Fruit fly (Drosophila melanogaster): Measurements from ENCODE around the gene CG15403.
"Not testable (repeated sequence)": the region's sequence is repeated elsewhere in the genome, so short reads cannot be mapped to it uniquely, and the experiment has no call there.

Gene CG15403

dm6 chr2L:3152696-3153613 is 24.5 kb downstream of the CG15403 start:
- TF ChIP-seq noc (tag; optimal IDR thresholded peaks at IDR 0.05) = peak; percentile 16

- no peak for TF ChIP-seq noc (tag; optimal IDR thresholded peaks at IDR 0.05)
Observed at dm6 chr2L:3154749-3155148, 26.3 kb downstream of the CG15403 start.

dm6 chr2L:3155804-3156203 is 27.4 kb downstream of the CG15403 start:
- no peak for TF ChIP-seq noc (tag; optimal IDR thresholded peaks at IDR 0.05)

DNA sequence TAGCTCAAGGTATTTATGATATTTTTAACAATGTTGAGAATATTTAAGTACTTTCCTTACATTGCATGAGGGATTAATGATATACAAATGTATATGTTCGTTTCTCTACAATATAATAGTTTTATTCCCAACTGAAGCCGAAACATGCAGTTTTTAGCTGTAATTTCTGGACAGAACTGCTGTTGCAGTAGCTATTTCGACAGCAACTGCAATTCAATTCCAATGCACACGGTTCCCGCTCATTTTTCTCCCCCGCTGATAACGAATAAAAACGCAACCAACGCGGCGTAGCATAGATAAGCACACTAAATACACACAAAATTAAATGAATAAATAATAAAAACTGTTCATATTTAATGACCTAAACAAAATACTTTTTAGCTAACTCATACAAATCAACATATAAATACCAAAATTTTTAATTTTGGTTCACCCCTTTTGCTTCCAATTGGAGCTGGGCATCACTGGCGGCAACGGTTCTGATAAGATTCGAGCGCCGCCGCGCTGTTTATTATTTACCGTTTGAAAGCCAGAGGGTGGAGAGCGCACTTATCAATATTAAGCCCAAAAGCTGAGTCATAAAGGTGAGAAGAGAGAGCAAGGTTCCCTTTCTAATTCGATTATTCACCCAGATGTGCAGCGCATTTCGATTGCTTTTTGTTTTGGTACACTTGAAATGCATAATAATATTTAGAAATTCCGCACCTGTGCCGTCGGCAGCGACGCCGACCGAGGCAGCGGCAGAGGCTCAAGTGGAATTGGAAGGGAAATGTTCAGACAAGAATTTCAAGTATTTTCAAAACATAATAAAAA is 30.0 kb downstream of the CG15403 start:
- no peak for TF ChIP-seq noc (tag; optimal IDR thresholded peaks at IDR 0.05)

DNA sequence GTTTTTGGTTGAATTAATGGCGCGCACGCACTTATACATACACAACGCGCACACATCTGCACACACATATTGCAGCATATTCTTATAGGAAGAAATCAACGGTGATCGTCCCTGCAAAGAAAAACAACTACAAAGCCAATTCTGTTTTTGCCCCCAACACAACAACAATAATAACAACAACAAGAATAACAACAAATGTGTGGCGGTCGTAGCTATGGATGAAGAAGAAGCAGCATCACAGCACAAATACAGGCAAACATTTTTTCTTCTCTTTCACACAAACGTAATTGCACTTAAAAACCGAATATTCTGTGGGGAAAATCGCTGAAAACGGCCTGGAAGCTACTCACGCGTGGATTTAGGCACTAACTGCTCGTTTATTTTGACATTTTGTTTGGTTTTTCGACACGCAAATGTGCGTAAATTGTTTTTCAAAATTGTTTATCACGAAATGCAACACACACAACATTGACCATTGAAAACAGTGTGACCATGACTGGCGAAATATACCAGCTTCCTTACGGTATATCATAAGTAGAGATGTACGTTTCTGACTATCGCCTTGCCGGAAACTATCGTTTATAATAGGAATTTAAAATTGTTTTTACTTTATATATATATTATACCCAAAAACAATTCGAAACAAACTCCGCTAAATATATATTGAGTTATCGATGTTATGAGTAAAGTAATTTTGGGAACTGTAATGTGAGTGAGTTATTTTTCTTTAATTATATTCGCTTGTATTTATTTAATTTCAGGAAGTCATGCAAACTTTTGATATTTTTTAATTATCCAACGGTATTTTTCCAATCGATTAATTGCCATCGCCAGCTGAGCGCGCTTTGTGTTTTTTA is 30.9 kb downstream of the CG15403 start, which contains the start of the genes Mad and gkt:
Gene Mad, minus strand, starts transcription at position 500 of the 857 bp plus-strand sequence.
Gene gkt, plus strand, starts transcription at position 807 of the 857 bp plus-strand sequence.
- no peak for TF ChIP-seq noc (tag; optimal IDR thresholded peaks at IDR 0.05)

- not testable (repeated sequence) for TF ChIP-seq noc (tag; optimal IDR thresholded peaks at IDR 0.05)
Observed at dm6 chr2L:3163490-3163889, 35.1 kb downstream of the CG15403 start, which contains the start of gene Hydr2. Hydr2 (plus strand) TSS chr2L:3163645.

- TF ChIP-seq noc (tag; optimal IDR thresholded peaks at IDR 0.05) = no peak
Observed at dm6 chr2L:3164257-3165021, 36.0 kb downstream of the CG15403 start.

- TF ChIP-seq noc (tag; optimal IDR thresholded peaks at IDR 0.05) = no peak
Observed at dm6 chr2L:3165022-3165647, 36.7 kb downstream of the CG15403 start.

DNA sequence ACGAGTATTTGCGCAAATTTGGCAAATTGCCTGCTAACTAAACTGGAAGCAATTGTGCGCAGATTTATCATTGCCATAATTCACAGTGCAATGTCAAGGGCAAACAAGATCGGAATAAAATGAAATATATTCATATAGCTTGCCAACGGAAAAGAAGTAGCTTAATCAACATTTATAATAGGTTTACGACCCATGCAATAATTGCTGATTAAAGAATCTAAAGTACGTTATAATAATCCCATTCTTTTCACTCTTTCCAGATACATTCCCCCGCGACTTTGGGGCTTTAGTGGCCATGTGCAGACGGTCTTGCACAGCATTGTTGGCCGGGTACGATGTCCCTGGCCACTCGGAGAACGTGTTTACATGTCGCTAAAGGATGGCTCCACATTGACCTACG is 38.3 kb downstream of the CG15403 start:
- no peak for TF ChIP-seq noc (tag; optimal IDR thresholded peaks at IDR 0.05)

- no peak for TF ChIP-seq noc (tag; optimal IDR thresholded peaks at IDR 0.05)
Observed at dm6 chr2L:3170949-3171579, 42.6 kb downstream of the CG15403 start, which contains the start of gene CG44002. CG44002 (minus strand) TSS chr2L:3171092.

DNA sequence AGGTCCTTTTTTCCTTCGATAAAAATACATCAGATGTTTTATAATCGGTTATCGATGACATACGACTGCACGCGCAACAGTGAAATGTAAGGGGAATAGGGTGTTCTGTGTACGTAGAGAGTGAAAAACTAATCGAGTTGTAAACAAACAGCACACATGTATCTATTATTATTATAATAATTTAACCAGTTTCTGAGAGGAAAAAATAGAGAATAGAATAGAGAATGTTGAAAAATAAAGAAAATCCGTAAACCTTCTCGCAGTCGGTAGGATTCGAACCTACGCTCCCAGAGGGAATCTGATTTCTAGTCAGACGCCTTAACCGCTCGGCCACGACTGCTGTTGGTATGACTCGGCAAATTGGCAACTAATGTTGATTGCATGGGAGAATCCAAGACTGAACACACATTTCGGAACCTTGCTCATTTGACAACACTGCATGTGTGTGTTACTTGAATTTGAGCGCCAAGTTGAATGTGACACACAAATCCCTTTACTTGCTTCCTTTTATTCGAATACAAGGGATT is 44.4 kb downstream of the CG15403 start:
- no peak for TF ChIP-seq noc (tag; optimal IDR thresholded peaks at IDR 0.05)

DNA sequence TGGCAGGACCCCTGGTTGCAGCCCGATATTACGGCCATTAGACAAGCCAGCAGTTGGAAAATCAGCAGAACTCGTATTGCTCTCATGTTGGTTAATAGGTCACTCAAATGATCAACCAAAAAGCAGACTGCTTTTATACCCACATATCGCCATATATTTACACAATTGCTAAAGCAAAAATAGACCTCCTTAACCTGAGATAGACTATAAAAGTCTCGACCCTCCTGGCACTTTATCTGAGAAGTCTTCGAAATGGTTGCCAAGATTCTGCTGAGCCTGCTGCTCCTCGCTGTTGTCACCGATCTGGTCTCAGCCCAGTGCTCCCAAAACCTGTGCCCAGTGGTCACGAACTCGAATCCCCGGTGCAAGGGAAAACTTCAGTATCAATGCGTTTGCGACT is 45.3 kb downstream of the CG15403 start, which contains the start of the genes CG31698 and CG15404:
Gene CG31698, minus strand, starts transcription at position 101 of the 400 bp plus-strand sequence.
Gene CG15404, plus strand, starts transcription at position 233 of the 400 bp plus-strand sequence.
- TF ChIP-seq noc (tag; optimal IDR thresholded peaks at IDR 0.05) = no peak

Measured in whole organism, larva.